Worm (Caenorhabditis elegans): ENCODE measurements around the gene K10B2.4.
A peak's percentile ranks its signal among the peaks of the same experiment; 100 is the strongest.

Gene K10B2.4

ce11 chrII:6322081-6322480, 38.7 kb downstream of the K10B2.4 start:
- TF ChIP-seq ceh-39 (tag; optimal IDR thresholded peaks at IDR 0.05) = no peak
- no peak for TF ChIP-seq nhr-237 (tag; optimal IDR thresholded peaks at IDR 0.05)
- TF ChIP-seq lsy-2 (tag; optimal IDR thresholded peaks at IDR 0.05) = no peak
- TF ChIP-seq snpc-4 (tag; optimal IDR thresholded peaks at IDR 0.05) = no peak
- TF ChIP-seq nhr-2 (tag; optimal IDR thresholded peaks at IDR 0.05) = no peak

- TF ChIP-seq ces-1 (GFP tag; optimal IDR thresholded peaks at IDR 0.05) = no peak
- TF ChIP-seq lsy-2 (tag; optimal IDR thresholded peaks at IDR 0.05) = peak; percentile 51
- TF ChIP-seq nhr-12 (tag; optimal IDR thresholded peaks at IDR 0.05) = no peak
Measured at ce11 chrII:6320655-6321388, 39.9 kb downstream of the K10B2.4 start, which contains the start of gene efr-3. Gene efr-3 (minus strand): TSS chrII:6321159.

ce11 chrII:6311888-6312287, 48.9 kb downstream of the K10B2.4 start:
- TF ChIP-seq mep-1 (tag; optimal IDR thresholded peaks at IDR 0.05) = no peak
- no peak for TF ChIP-seq sem-2 (GFP tag; optimal IDR thresholded peaks at IDR 0.05)
- no peak for TF ChIP-seq nhr-28 (tag; optimal IDR thresholded peaks at IDR 0.05)
- no peak for TF ChIP-seq ztf-11 (tag; optimal IDR thresholded peaks at IDR 0.05)
- no peak for TF ChIP-seq sptf-1 (tag; optimal IDR thresholded peaks at IDR 0.05)
- no peak for TF ChIP-seq mab-5 (tag; optimal IDR thresholded peaks at IDR 0.05)
- TF ChIP-seq lin-13 (tag; optimal IDR thresholded peaks at IDR 0.05) = no peak
- no peak for TF ChIP-seq unc-39 (tag; optimal IDR thresholded peaks at IDR 0.05)
- TF ChIP-seq ceh-43 (GFP tag; optimal IDR thresholded peaks at IDR 0.05) = no peak
- TF ChIP-seq zip-8 (tag; optimal IDR thresholded peaks at IDR 0.05) = no peak

DNA sequence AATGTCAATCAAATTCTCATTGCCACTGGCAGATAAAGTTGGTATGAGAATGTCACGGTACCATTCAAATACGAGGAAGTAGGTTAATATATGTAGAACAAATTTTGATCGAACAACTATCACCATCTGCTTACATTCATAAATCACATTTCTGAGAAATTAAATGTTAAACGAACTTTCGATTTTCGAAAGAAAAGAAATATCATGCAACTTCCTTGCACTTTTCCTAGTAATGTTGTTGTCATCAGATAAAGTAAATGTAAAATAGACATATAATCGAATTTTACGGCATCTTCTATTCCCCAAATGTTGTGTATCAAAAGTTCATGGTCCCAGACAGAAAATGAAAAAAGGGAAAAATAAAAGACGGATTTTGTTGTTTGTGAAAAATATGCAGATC, 49.3 kb downstream of the K10B2.4 start:
- TF ChIP-seq ces-1 (GFP tag; optimal IDR thresholded peaks at IDR 0.05) (peak; percentile 14), nhr-76 (tag; optimal IDR thresholded peaks at IDR 0.05) (no peak)
